Fruit fly (Drosophila melanogaster) whole organism, embryonic: ENCODE measurements around the gene CG32832.

Source experiments
- Atf6 ChIP-seq: fragments of 200-800 bp; sonication (Bioruptor generic); IDR thresholded peaks from 2 replicates; pipeline ENCODE4 v1.3.6; 2022; ENCODE audit warnings: missing biosample characterization, missing genetic modification characterization
- Blimp-1 ChIP-seq: fragments of 200-800 bp; sonication (Bioruptor generic); optimal IDR thresholded peaks from 3 replicates; lab custom pipeline; 2018; ENCODE audit warnings: missing biosample characterization, missing genetic modification characterization, mild to moderate bottlenecking, moderate library complexity, missing genetic modification reagents
- CG10366 ChIP-seq: fragments of 200-800 bp; sonication (Bioruptor generic); IDR thresholded peaks from 2 replicates; pipeline ENCODE4 v1.3.6; 2022; ENCODE audit warnings: missing biosample characterization, missing genetic modification characterization
- CG10654 ChIP-seq: fragments of 200-800 bp; sonication (Bioruptor generic); optimal IDR thresholded peaks from 2 replicates; lab custom pipeline; 2016; ENCODE audit warnings: missing biosample characterization, missing genetic modification characterization
- CG12155 ChIP-seq: fragments of 200-800 bp; sonication (Bioruptor generic); optimal IDR thresholded peaks from 3 replicates; lab custom pipeline; 2016; ENCODE audit warnings: missing biosample characterization, missing genetic modification characterization
- CG12391 ChIP-seq: fragments of 200-800 bp; sonication (Bioruptor generic); optimal IDR thresholded peaks from 3 replicates; lab custom pipeline; 2018; ENCODE audit warnings: missing biosample characterization, mild to moderate bottlenecking, missing genetic modification characterization, moderate library complexity
- CG13296 ChIP-seq: fragments of 200-800 bp; sonication (Bioruptor generic); optimal IDR thresholded peaks from 3 replicates; lab custom pipeline; 2018; ENCODE audit warnings: missing biosample characterization, mild to moderate bottlenecking, missing genetic modification characterization
- CG14710 ChIP-seq: fragments of 200-800 bp; sonication (Bioruptor generic); optimal IDR thresholded peaks from 3 replicates; lab custom pipeline; 2019; ENCODE audit warnings: missing biosample characterization, mild to moderate bottlenecking, missing genetic modification characterization, moderate library complexity
- CG15269 ChIP-seq: fragments of 200-800 bp; sonication (Bioruptor generic); optimal IDR thresholded peaks from 2 replicates; lab custom pipeline; 2018; ENCODE audit warnings: missing biosample characterization, mild to moderate bottlenecking, missing genetic modification characterization, moderate library complexity
- CG1603 ChIP-seq: fragments of 200-800 bp; sonication (Bioruptor generic); optimal IDR thresholded peaks from 2 replicates; lab custom pipeline; 2019; ENCODE audit warnings: missing biosample characterization, mild to moderate bottlenecking, missing genetic modification characterization, moderate library complexity
- CG16815 ChIP-seq: fragments of 200-800 bp; sonication (Bioruptor generic); optimal IDR thresholded peaks from 3 replicates; lab custom pipeline; 2017; ENCODE audit warnings: missing biosample characterization, mild to moderate bottlenecking, missing genetic modification characterization
- CG17568 ChIP-seq: fragments of 200-800 bp; sonication (Bioruptor generic); optimal IDR thresholded peaks from 2 replicates; lab custom pipeline; 2018; ENCODE audit warnings: missing biosample characterization, mild to moderate bottlenecking, missing genetic modification characterization, moderate library complexity
- CG18011 ChIP-seq: fragments of 200-800 bp; sonication (Bioruptor generic); optimal IDR thresholded peaks from 2 replicates; lab custom pipeline; 2017; ENCODE audit warnings: missing biosample characterization, missing genetic modification characterization, mild to moderate bottlenecking, moderate library complexity, missing genotype
- CG2116 ChIP-seq: fragments of 200-800 bp; sonication (Bioruptor generic); optimal IDR thresholded peaks from 3 replicates; lab custom pipeline; 2018; ENCODE audit warnings: missing biosample characterization, mild to moderate bottlenecking, missing genetic modification characterization
- CG2712 ChIP-seq: fragments of 200-800 bp; optimal IDR thresholded peaks from 3 replicates; lab custom pipeline; 2019; ENCODE audit warnings: missing biosample characterization, mild to moderate bottlenecking, missing genetic modification characterization, moderate library complexity
- CG32772 ChIP-seq: fragments of 200-800 bp; sonication (Bioruptor generic); IDR thresholded peaks from 2 replicates; pipeline ENCODE4 v1.3.6; 2022; ENCODE audit warnings: missing biosample characterization, missing genetic modification characterization
- CG3847 ChIP-seq: fragments of 200-800 bp; sonication (Bioruptor generic); IDR thresholded peaks from 2 replicates; pipeline ENCODE4 v1.3.6; 2022; ENCODE audit warnings: missing biosample characterization, missing genetic modification characterization
- CG43689 ChIP-seq: fragments of 200-800 bp; sonication (Bioruptor generic); IDR thresholded peaks from 2 replicates; pipeline ENCODE4 v1.3.6; 2022; ENCODE audit warnings: missing biosample characterization, missing genetic modification characterization
- CG4730 ChIP-seq: fragments of 200-800 bp; sonication (Bioruptor generic); IDR thresholded peaks from 2 replicates; pipeline ENCODE4 v1.3.6; 2022; ENCODE audit warnings: missing biosample characterization, missing genetic modification characterization
- CG5180 ChIP-seq: fragments of 200-800 bp; sonication (Bioruptor generic); optimal IDR thresholded peaks from 3 replicates; lab custom pipeline; 2017; ENCODE audit warnings: missing biosample characterization, missing genetic modification characterization, mild to moderate bottlenecking, moderate library complexity, missing genetic modification reagents
- CG7839 ChIP-seq: fragments of 200-800 bp; sonication (Bioruptor generic); optimal IDR thresholded peaks from 3 replicates; lab custom pipeline; 2018; ENCODE audit warnings: missing biosample characterization, mild to moderate bottlenecking, missing genetic modification characterization, moderate library complexity
- CG9817 ChIP-seq: fragments of 200-800 bp; sonication (Bioruptor generic); optimal IDR thresholded peaks from 2 replicates; lab custom pipeline; 2018; ENCODE audit warnings: missing biosample characterization, mild to moderate bottlenecking, missing genetic modification characterization, moderate library complexity
- D19A ChIP-seq: fragments of 200-800 bp; optimal IDR thresholded peaks from 3 replicates; lab custom pipeline; 2019; ENCODE audit warnings: missing biosample characterization, mild to moderate bottlenecking, missing genetic modification characterization, moderate library complexity
- E2f1 ChIP-seq: fragments of 200-800 bp; sonication (Bioruptor generic); IDR thresholded peaks from 2 replicates; pipeline ENCODE4 v1.3.6; 2022; ENCODE audit warnings: missing biosample characterization, missing genetic modification characterization
- Eip74EF ChIP-seq, 2 experiments: fragments of 200-800 bp in 1 of 2; fragments of >200 bp in 1 of 2; sonication (Bioruptor generic) in 1 of 2; optimal IDR thresholded peaks; 2 replicates each; lab custom pipeline; 2017 to 2019; ENCODE audit warnings: missing biosample characterization in 2 of 2, missing genetic modification characterization in 2 of 2, mild to moderate bottlenecking in 1 of 2, moderate library complexity in 1 of 2
- Fer2 ChIP-seq: fragments of 200-800 bp; sonication (Bioruptor generic); optimal IDR thresholded peaks from 2 replicates; lab custom pipeline; 2018; ENCODE audit warnings: missing biosample characterization, mild to moderate bottlenecking, missing genetic modification characterization, moderate library complexity
- HmgZ ChIP-seq: fragments of 200-800 bp; sonication (Bioruptor generic); optimal IDR thresholded peaks from 2 replicates; lab custom pipeline; 2018; ENCODE audit warnings: missing biosample characterization, mild to moderate bottlenecking, missing genetic modification characterization
- Myb ChIP-seq: fragments of 200-800 bp; sonication (Bioruptor generic); optimal IDR thresholded peaks from 2 replicates; lab custom pipeline; 2016; ENCODE audit warnings: missing biosample characterization, missing genetic modification characterization
- Oli ChIP-seq: fragments of 200-800 bp; sonication (Bioruptor generic); optimal IDR thresholded peaks from 2 replicates; lab custom pipeline; 2018; ENCODE audit warnings: missing biosample characterization, mild to moderate bottlenecking, missing genetic modification characterization, moderate library complexity
- Sox102F ChIP-seq: fragments of 200-800 bp; sonication (Bioruptor generic); optimal IDR thresholded peaks from 2 replicates; lab custom pipeline; 2018; ENCODE audit warnings: missing biosample characterization, mild to moderate bottlenecking, missing genetic modification characterization, moderate library complexity
- Xbp1 ChIP-seq: fragments of 200-800 bp; sonication (Bioruptor generic); optimal IDR thresholded peaks from 3 replicates; lab custom pipeline; 2016; ENCODE audit warnings: missing biosample characterization, mild to moderate bottlenecking, missing genetic modification characterization
- bigmax ChIP-seq: fragments of 200-800 bp; sonication (Bioruptor generic); optimal IDR thresholded peaks from 2 replicates; lab custom pipeline; 2018; ENCODE audit warnings: missing biosample characterization, mild to moderate bottlenecking, missing genetic modification characterization
- cato ChIP-seq: fragments of 200-800 bp; sonication (Bioruptor generic); optimal IDR thresholded peaks from 2 replicates; lab custom pipeline; 2016; ENCODE audit warnings: missing biosample characterization, missing genetic modification characterization, borderline replicate concordance
- chn ChIP-seq: fragments of 200-800 bp; sonication (Bioruptor generic); optimal IDR thresholded peaks from 2 replicates; lab custom pipeline; 2016; ENCODE audit warnings: missing biosample characterization, missing genetic modification characterization
- crol ChIP-seq: fragments of 200-800 bp; sonication (Bioruptor generic); IDR thresholded peaks from 2 replicates; pipeline ENCODE4 v1.3.6; 2022; ENCODE audit warnings: missing biosample characterization, missing genetic modification characterization
- dmrt11E ChIP-seq: fragments of 200-800 bp; sonication (Bioruptor generic); optimal IDR thresholded peaks from 3 replicates; lab custom pipeline; 2018; ENCODE audit warnings: missing biosample characterization, mild to moderate bottlenecking, missing genetic modification characterization, moderate library complexity
- fd102C ChIP-seq: fragments of 200-800 bp; sonication (Bioruptor generic); optimal IDR thresholded peaks from 2 replicates; lab custom pipeline; 2018; ENCODE audit warnings: missing biosample characterization, mild to moderate bottlenecking, missing genetic modification characterization, moderate library complexity
- gcm ChIP-seq: fragments of 200-800 bp; sonication (Bioruptor generic); optimal IDR thresholded peaks from 2 replicates; lab custom pipeline; 2019; ENCODE audit warnings: missing biosample characterization, mild to moderate bottlenecking, missing genetic modification characterization, moderate library complexity
- grn ChIP-seq: fragments of 200-800 bp; sonication (Bioruptor generic); optimal IDR thresholded peaks from 3 replicates; lab custom pipeline; 2017; ENCODE audit warnings: missing biosample characterization, missing genetic modification characterization
- ken ChIP-seq: fragments of 200-800 bp; sonication (Bioruptor generic); IDR thresholded peaks from 3 replicates; pipeline ENCODE4 v1.3.6; 2022; ENCODE audit warnings: missing biosample characterization, missing genetic modification characterization
- nau ChIP-seq: fragments of 200-800 bp; sonication (Bioruptor generic); optimal IDR thresholded peaks from 3 replicates; lab custom pipeline; 2017; ENCODE audit warnings: missing biosample characterization, mild to moderate bottlenecking, missing genetic modification characterization, missing genetic modification reagents
- nerfin-2 ChIP-seq: fragments of 200-800 bp; sonication (Bioruptor generic); IDR thresholded peaks from 2 replicates; pipeline ENCODE4 v1.3.6; 2022; ENCODE audit warnings: missing biosample characterization, missing genetic modification characterization; ENCODE audit not compliant: partially characterized antibody
- nom ChIP-seq: fragments of 200-800 bp; sonication (Bioruptor generic); optimal IDR thresholded peaks from 2 replicates; lab custom pipeline; 2017; ENCODE audit warnings: missing biosample characterization, missing genetic modification characterization, mild to moderate bottlenecking, moderate library complexity, missing genetic modification reagents
- peb ChIP-seq: fragments of 200-800 bp; sonication (Bioruptor generic); IDR thresholded peaks from 2 replicates; pipeline ENCODE4 v1.3.6; 2022; ENCODE audit warnings: missing biosample characterization, missing genetic modification characterization
- pros ChIP-seq: fragments of 200-800 bp; sonication (Bioruptor generic); optimal IDR thresholded peaks from 3 replicates; lab custom pipeline; 2019; ENCODE audit warnings: missing biosample characterization, mild to moderate bottlenecking, missing genetic modification characterization, moderate library complexity
- pum ChIP-seq: fragments of 200-800 bp; sonication (Bioruptor generic); optimal IDR thresholded peaks from 2 replicates; lab custom pipeline; 2016; ENCODE audit warnings: missing biosample characterization, missing genetic modification characterization
- row ChIP-seq: fragments of 200-800 bp; sonication (Bioruptor generic); IDR thresholded peaks from 3 replicates; pipeline ENCODE4 v1.3.6; 2022; ENCODE audit warnings: missing biosample characterization, missing genetic modification characterization
- sima ChIP-seq: fragments of 200-800 bp; sonication (Bioruptor generic); optimal IDR thresholded peaks from 2 replicates; lab custom pipeline; 2016; ENCODE audit warnings: missing biosample characterization, missing genetic modification characterization
- sqz ChIP-seq: fragments of 200-800 bp; sonication (Bioruptor generic); optimal IDR thresholded peaks from 3 replicates; lab custom pipeline; 2018; ENCODE audit warnings: missing biosample characterization, mild to moderate bottlenecking, missing genetic modification characterization
- zen ChIP-seq: fragments of 200-800 bp; sonication (Bioruptor generic); optimal IDR thresholded peaks from 3 replicates; lab custom pipeline; 2018; ENCODE audit warnings: missing biosample characterization, mild to moderate bottlenecking, missing genetic modification characterization, moderate library complexity

Gene CG32832

dm6 chr2L:16859566-16859965 is 19.5 kb downstream of the CG32832 start (continued):
- TF ChIP-seq E2f1 (GFP tag; lab: Robert Waterston, UW): no peak
- TF ChIP-seq Myb (GFP tag; lab: Kevin White, UChicago): no peak
- TF ChIP-seq CG16815: no peak
- no peak for TF ChIP-seq nau (GFP tag; lab: Kevin White, UChicago)
- TF ChIP-seq CG9817 (tag; lab: Kevin White, UChicago): no peak
- TF ChIP-seq CG10366 (GFP tag; lab: Robert Waterston, UW): no peak
- no peak for TF ChIP-seq pros (GFP tag; lab: Kevin White, UChicago)
- TF ChIP-seq CG2116: no peak
- no peak for TF ChIP-seq nom (GFP tag; lab: Kevin White, UChicago)
- no peak for TF ChIP-seq CG5180 (GFP tag; lab: Kevin White, UChicago)
- no peak for TF ChIP-seq CG4730 (GFP tag; lab: Robert Waterston, UW)
- TF ChIP-seq ken: no peak
- TF ChIP-seq D19A (tag; lab: Kevin White, UChicago): peak; percentile 25
- no peak for TF ChIP-seq grn (GFP tag; lab: Kevin White, UChicago)
- peak; percentile 9 for TF ChIP-seq CG15269
- no peak for TF ChIP-seq zen
- TF ChIP-seq CG14710: peak; percentile 17
- peak in 1 of 2 experiments; percentile 33 for TF ChIP-seq Eip74EF (GFP tag; optimal IDR thresholded peaks at IDR 0.05; lab: Kevin White, UChicago)
- TF ChIP-seq sqz: no peak
- TF ChIP-seq nerfin-2: no peak
- peak; percentile 50 for TF ChIP-seq CG2712 (tag; lab: Kevin White, UChicago)
- no peak for TF ChIP-seq CG1603 (tag; lab: Kevin White, UChicago)
- no peak for TF ChIP-seq CG12155 (GFP tag; lab: Kevin White, UChicago)
- TF ChIP-seq bigmax (GFP tag; lab: Kevin White, UChicago): no peak
- no peak for TF ChIP-seq sima (GFP tag; lab: Kevin White, UChicago)
- TF ChIP-seq Oli (tag; lab: Kevin White, UChicago): no peak
- no peak for TF ChIP-seq CG3847 (GFP tag; lab: Robert Waterston, UW)
- peak; percentile 17 for TF ChIP-seq gcm
- no peak for TF ChIP-seq CG18011 (GFP tag; lab: Kevin White, UChicago)
- TF ChIP-seq CG17568: no peak
- peak; percentile 30 for TF ChIP-seq Blimp-1 (GFP tag; lab: Kevin White, UChicago)
- no peak for TF ChIP-seq CG10654 (GFP tag; lab: Kevin White, UChicago)
- no peak for TF ChIP-seq Atf6 (GFP tag; lab: Robert Waterston, UW)
- TF ChIP-seq CG7839 (tag; lab: Kevin White, UChicago): peak; percentile 29
- no peak for TF ChIP-seq Fer2 (tag; lab: Kevin White, UChicago)
- no peak for TF ChIP-seq CG43689 (GFP tag; lab: Robert Waterston, UW)
- no peak for TF ChIP-seq fd102C
- no peak for TF ChIP-seq CG32772
- TF ChIP-seq peb (GFP tag; lab: Robert Waterston, UW): no peak
- peak; percentile 37 for TF ChIP-seq CG12391 (tag; lab: Kevin White, UChicago)
- peak; percentile 4 for TF ChIP-seq Sox102F
- no peak for TF ChIP-seq chn (GFP tag; lab: Kevin White, UChicago)
- TF ChIP-seq Xbp1 (GFP tag; lab: Kevin White, UChicago): no peak
- no peak for TF ChIP-seq pum (GFP tag; lab: Kevin White, UChicago)
- no peak for TF ChIP-seq CG13296 (GFP tag; lab: Kevin White, UChicago)
- no peak for TF ChIP-seq HmgZ (tag; lab: Kevin White, UChicago)
- no peak for TF ChIP-seq cato (GFP tag; lab: Kevin White, UChicago)
- peak; percentile 17 for TF ChIP-seq dmrt11E (tag; lab: Kevin White, UChicago)
- no peak for TF ChIP-seq crol (GFP tag; lab: Robert Waterston, UW)
- TF ChIP-seq row (GFP tag; lab: Robert Waterston, UW): peak; percentile 51; the same call in 2 of the 3 replicates
